Worm (Caenorhabditis elegans): ENCODE results near the gene F20G2.6.

DNA sequence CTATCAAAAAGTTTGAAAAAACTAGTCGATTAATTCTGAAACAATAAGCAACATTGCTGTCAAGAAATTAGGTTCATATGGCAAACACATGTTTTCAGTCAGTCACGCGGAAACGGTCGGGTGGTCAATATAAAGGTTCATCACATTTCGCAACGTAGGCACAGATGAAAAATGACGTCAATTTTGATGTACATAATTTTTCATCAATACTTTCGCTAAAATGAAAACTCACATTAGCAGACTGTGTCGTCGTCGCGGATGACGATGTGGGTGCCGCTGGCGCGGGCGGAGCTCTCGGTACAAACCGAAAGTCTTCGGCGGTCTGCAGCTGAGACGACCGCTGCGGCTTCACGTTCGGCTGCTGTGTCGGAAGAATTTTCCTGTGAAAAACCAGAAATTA, 41.0 kb downstream of the F20G2.6 start, which contains the start of gene swan-2:
- no peak for TF ChIP-seq snpc-4 (tag; optimal IDR thresholded peaks at IDR 0.05)
- no peak for TF ChIP-seq lin-39 (tag; optimal IDR thresholded peaks at IDR 0.05)
- no peak for TF ChIP-seq blmp-1 (tag; optimal IDR thresholded peaks at IDR 0.05; ENCODE audit: insufficient read depth)
- TF ChIP-seq ama-1 (optimal IDR thresholded peaks at IDR 0.05): no peak
- TF ChIP-seq alr-1 (tag; optimal IDR thresholded peaks at IDR 0.05): no peak
- TF ChIP-seq F13H6.1 (tag; optimal IDR thresholded peaks at IDR 0.05): no peak
- TF ChIP-seq ztf-4 (tag; optimal IDR thresholded peaks at IDR 0.05): no peak
- TF ChIP-seq unc-62 (GFP tag; optimal IDR thresholded peaks at IDR 0.05): no peak
- TF ChIP-seq lin-13 (GFP tag; optimal IDR thresholded peaks at IDR 0.05): no peak
- no peak for TF ChIP-seq mdl-1 (tag; optimal IDR thresholded peaks at IDR 0.05)
- no peak for TF ChIP-seq zag-1 (tag; optimal IDR thresholded peaks at IDR 0.05)
- no peak for TF ChIP-seq nhr-11 (tag; optimal IDR thresholded peaks at IDR 0.05)
- TF ChIP-seq ceh-82 (tag; optimal IDR thresholded peaks at IDR 0.05): no peak
